Worm (Caenorhabditis elegans) whole organism, young adult: Measurements from ENCODE around the gene F25E5.5.

Source experiments
- B0035.1 ChIP-seq: sonication (generic microtip); optimal IDR thresholded peaks from 2 replicates; lab custom pipeline; 2016; ENCODE audit warnings: missing genetic modification characterization, mild to moderate bottlenecking, missing compliant biosample characterization, missing genotype, missing genetic modification reagents
- F10E7.11 ChIP-seq: sonication (generic microtip); optimal IDR thresholded peaks from 2 replicates; lab custom pipeline; 2017; ENCODE audit warnings: mild to moderate bottlenecking, missing genetic modification characterization, moderate library complexity, missing compliant biosample characterization
- F37B4.10 ChIP-seq: fragments of 200-800 bp; sonication (Bioruptor generic); IDR thresholded peaks from 2 replicates; pipeline ENCODE4 v1.3.6; 2022; ENCODE audit warnings: missing genetic modification characterization, missing compliant biosample characterization
- F39B2.1 ChIP-seq: fragments of 200-800 bp; sonication (Bioruptor generic); IDR thresholded peaks from 2 replicates; pipeline ENCODE4 v1.3.6; 2022; ENCODE audit warnings: missing genetic modification reagents, missing genetic modification characterization, missing compliant biosample characterization
- F55B11.4 ChIP-seq: sonication (generic microtip); optimal IDR thresholded peaks from 2 replicates; lab custom pipeline; 2016; ENCODE audit warnings: missing compliant biosample characterization, missing genetic modification characterization, borderline replicate concordance; ENCODE audit not compliant: insufficient read depth
- K12H6.12 ChIP-seq: fragments of 200-800 bp; sonication (Bioruptor generic); optimal IDR thresholded peaks from 2 replicates; lab custom pipeline; 2018; ENCODE audit warnings: mild to moderate bottlenecking, missing genetic modification characterization, missing compliant biosample characterization
- Y53F4B.3 ChIP-seq: fragments of 200-800 bp; sonication (Bioruptor generic); IDR thresholded peaks from 2 replicates; pipeline ENCODE4 v1.3.6; 2022; ENCODE audit warnings: missing genetic modification reagents, missing genetic modification characterization, missing compliant biosample characterization
- Y67H2A.10 ChIP-seq: fragments of 200-800 bp; sonication (Bioruptor generic); conservative IDR thresholded peaks from 2 replicates; pipeline ENCODE4 v1.3.6; 2022; ENCODE audit warnings: missing genetic modification reagents, missing genetic modification characterization, missing compliant biosample characterization
- Y95B8A.8 ChIP-seq: fragments of 200-800 bp; sonication (Bioruptor generic); IDR thresholded peaks from 2 replicates; pipeline ENCODE4 v1.3.6; 2022; ENCODE audit warnings: missing genetic modification reagents, missing genetic modification characterization, missing compliant biosample characterization
- aptf-2 ChIP-seq: fragments of 200-800 bp; sonication (Bioruptor generic); conservative IDR thresholded peaks from 2 replicates; pipeline ENCODE4 v1.3.6; 2022; ENCODE audit warnings: missing genetic modification reagents, missing genetic modification characterization, missing compliant biosample characterization
- aptf-3 ChIP-seq: fragments of 200-800 bp; sonication (Bioruptor generic); IDR thresholded peaks from 2 replicates; pipeline ENCODE4 v1.3.6; 2022; ENCODE audit warnings: missing genetic modification characterization, missing compliant biosample characterization
- cebp-2 ChIP-seq: fragments of 200-800 bp; sonication (Bioruptor generic); IDR thresholded peaks from 2 replicates; pipeline ENCODE4 v1.3.6; 2022; ENCODE audit warnings: missing genetic modification characterization, missing compliant biosample characterization
- ceh-100 ChIP-seq: fragments of 200-800 bp; sonication (Bioruptor generic); IDR thresholded peaks from 2 replicates; pipeline ENCODE4 v1.3.6; 2022; ENCODE audit warnings: missing genetic modification reagents, missing genetic modification characterization, missing compliant biosample characterization
- ceh-58 ChIP-seq: fragments of 200-800 bp; sonication (Bioruptor generic); IDR thresholded peaks from 2 replicates; pipeline ENCODE4 v1.3.6; 2022; ENCODE audit warnings: missing genetic modification characterization, missing compliant biosample characterization
- ceh-79 ChIP-seq: sonication (generic microtip); optimal IDR thresholded peaks from 2 replicates; lab custom pipeline; 2017; ENCODE audit warnings: mild to moderate bottlenecking, missing genetic modification characterization, missing compliant biosample characterization
- ceh-91 ChIP-seq: fragments of 200-800 bp; sonication (Bioruptor generic); IDR thresholded peaks from 2 replicates; pipeline ENCODE4 v1.3.6; 2022; ENCODE audit warnings: missing genetic modification reagents, missing genetic modification characterization, missing compliant biosample characterization
- die-1 ChIP-seq: sonication (generic microtip); optimal IDR thresholded peaks from 2 replicates; lab custom pipeline; 2016; ENCODE audit warnings: missing genotype, mild to moderate bottlenecking, missing genetic modification characterization, missing compliant biosample characterization
- egl-18 ChIP-seq: fragments of 200-800 bp; sonication (Bioruptor generic); IDR thresholded peaks from 2 replicates; pipeline ENCODE4 v1.3.6; 2022; ENCODE audit warnings: missing genetic modification reagents, missing genetic modification characterization, missing compliant biosample characterization
- egrh-3 ChIP-seq: fragments of 200-800 bp; sonication (Bioruptor generic); IDR thresholded peaks from 2 replicates; pipeline ENCODE4 v1.3.6; 2022; ENCODE audit warnings: missing genetic modification reagents, missing genetic modification characterization, missing compliant biosample characterization
- ets-4 ChIP-seq: fragments of 200-800 bp; sonication (Bioruptor generic); optimal IDR thresholded peaks from 2 replicates; lab custom pipeline; 2018; ENCODE audit warnings: mild to moderate bottlenecking, missing genetic modification characterization, missing compliant biosample characterization
- hsf-1 ChIP-seq: fragments of 200-800 bp; sonication (Bioruptor generic); IDR thresholded peaks from 2 replicates; pipeline ENCODE4 v1.3.6; 2022; ENCODE audit warnings: missing genetic modification reagents, missing genetic modification characterization, missing compliant biosample characterization
- let-607 ChIP-seq, 2 experiments: fragments of 200-800 bp in 1 of 2; sonication (Bioruptor generic) in 1 of 2; sonication (generic microtip) in 1 of 2; optimal IDR thresholded peaks; 2 replicates each; lab custom pipeline; 2016 to 2018; ENCODE audit warnings: mild to moderate bottlenecking in 2 of 2, missing compliant biosample characterization in 2 of 2, missing genetic modification characterization in 2 of 2, moderate library complexity in 2 of 2, missing genotype in 1 of 2
- lin-26 ChIP-seq: fragments of 200-800 bp; sonication (Bioruptor generic); IDR thresholded peaks from 2 replicates; pipeline ENCODE4 v1.3.6; 2022; ENCODE audit warnings: missing genetic modification reagents, missing genetic modification characterization, missing compliant biosample characterization
- lir-1 ChIP-seq: fragments of 200-800 bp; sonication (Bioruptor generic); conservative IDR thresholded peaks from 2 replicates; pipeline ENCODE4 v1.3.6; 2022; ENCODE audit warnings: missing genetic modification reagents, missing genetic modification characterization, missing compliant biosample characterization
- madf-10 ChIP-seq: sonication (generic microtip); optimal IDR thresholded peaks from 2 replicates; lab custom pipeline; 2016; ENCODE audit warnings: mild to moderate bottlenecking, missing genetic modification characterization, missing compliant biosample characterization
- madf-8 ChIP-seq: fragments of 200-800 bp; sonication (Bioruptor generic); conservative IDR thresholded peaks from 2 replicates; pipeline ENCODE4 v1.3.6; 2022; ENCODE audit warnings: missing genetic modification reagents, missing genetic modification characterization, missing compliant biosample characterization
- mxl-1 ChIP-seq: sonication (generic microtip); optimal IDR thresholded peaks from 2 replicates; lab custom pipeline; 2016; ENCODE audit warnings: missing genetic modification characterization, missing compliant biosample characterization
- nfya-1 ChIP-seq: sonication (generic microtip); optimal IDR thresholded peaks from 2 replicates; lab custom pipeline; 2017; ENCODE audit warnings: antibody characterized with exemption, missing compliant biosample characterization, missing genetic modification characterization, borderline replicate concordance; ENCODE audit not compliant: insufficient read depth
- nfyb-1 ChIP-seq: fragments of 200-800 bp; sonication (Bioruptor generic); IDR thresholded peaks from 2 replicates; pipeline ENCODE4 v1.3.6; 2022; ENCODE audit warnings: missing genetic modification reagents, missing genetic modification characterization, missing compliant biosample characterization
- nhr-179 ChIP-seq: sonication (generic microtip); optimal IDR thresholded peaks from 2 replicates; lab custom pipeline; 2016; ENCODE audit warnings: mild to moderate bottlenecking, missing genetic modification characterization, missing compliant biosample characterization
- nhr-27 ChIP-seq: fragments of 200-800 bp; sonication (Bioruptor generic); optimal IDR thresholded peaks from 2 replicates; lab custom pipeline; 2018; ENCODE audit warnings: mild to moderate bottlenecking, missing genetic modification characterization, moderate library complexity, missing compliant biosample characterization
- nhr-90 ChIP-seq: sonication (generic microtip); optimal IDR thresholded peaks from 2 replicates; lab custom pipeline; 2016; ENCODE audit warnings: missing genotype, mild to moderate bottlenecking, missing genetic modification characterization, missing compliant biosample characterization
- sdz-38 ChIP-seq: sonication (generic microtip); optimal IDR thresholded peaks from 2 replicates; lab custom pipeline; 2016; ENCODE audit warnings: missing genotype, missing genetic modification characterization, missing compliant biosample characterization
- snpc-1.1 ChIP-seq: sonication (generic microtip); optimal IDR thresholded peaks from 2 replicates; lab custom pipeline; 2017; ENCODE audit warnings: missing genetic modification characterization, mild to moderate bottlenecking, missing compliant biosample characterization, antibody characterized with exemption, moderate library complexity, missing genotype, missing genetic modification reagents; ENCODE audit not compliant: insufficient read depth
- somi-1 ChIP-seq: fragments of 200-800 bp; sonication (Bioruptor generic); optimal IDR thresholded peaks from 2 replicates; lab custom pipeline; 2018; ENCODE audit warnings: mild to moderate bottlenecking, missing genetic modification characterization, missing compliant biosample characterization
- xnd-1 ChIP-seq: sonication (generic microtip); optimal IDR thresholded peaks from 2 replicates; lab custom pipeline; 2016; ENCODE audit warnings: missing genotype, missing genetic modification reagents, missing genetic modification characterization, missing compliant biosample characterization
- zfh-2 ChIP-seq: fragments of 200-800 bp; sonication (Bioruptor generic); conservative IDR thresholded peaks from 2 replicates; pipeline ENCODE4 v1.3.6; 2022; ENCODE audit warnings: missing genetic modification reagents, missing genetic modification characterization, missing compliant biosample characterization
- ztf-22 ChIP-seq: fragments of 200-800 bp; sonication (Bioruptor generic); optimal IDR thresholded peaks from 2 replicates; lab custom pipeline; 2018; ENCODE audit warnings: mild to moderate bottlenecking, missing genetic modification characterization, moderate library complexity, missing compliant biosample characterization
- ztf-26 ChIP-seq: sonication (generic microtip); optimal IDR thresholded peaks from 2 replicates; lab custom pipeline; 2017; ENCODE audit warnings: missing genetic modification characterization, missing compliant biosample characterization
- ztf-3 ChIP-seq: fragments of 200-800 bp; sonication (Bioruptor generic); optimal IDR thresholded peaks from 2 replicates; lab custom pipeline; 2018; ENCODE audit warnings: mild to moderate bottlenecking, missing genetic modification characterization, missing compliant biosample characterization

Gene F25E5.5

ce11 chrV:7400588-7400987 is 46.5 kb upstream of the F25E5.5 start, which contains the start of gene srx-60 (continued):
- TF ChIP-seq ztf-26 = no peak
- TF ChIP-seq ceh-58 (GFP tag; lab: Robert Waterston, UW) = no peak
- no peak for TF ChIP-seq nfyb-1

- TF ChIP-seq hsf-1 (no peak), ceh-91 (GFP tag; lab: Robert Waterston, UW) (no peak), die-1 (no peak), nhr-90 (no peak), ztf-3 (GFP tag; lab: Kevin White, UChicago) (no peak), somi-1 (no peak), ceh-100 (GFP tag; lab: Robert Waterston, UW) (no peak), xnd-1 (tag; lab: Kevin White, UChicago) (no peak), ztf-22 (GFP tag; lab: Kevin White, UChicago) (no peak), F55B11.4 (tag; lab: Kevin White, UChicago) (no peak), Y67H2A.10 (no peak), lir-1 (GFP tag; lab: Robert Waterston, UW) (no peak), Y53F4B.3 (no peak), ceh-58 (GFP tag; lab: Robert Waterston, UW) (no peak), nhr-179 (no peak)
- TF ChIP-seq, all 124 proteins: peak for 0
Measured at ce11 chrV:7402355-7402754, 44.7 kb upstream of the F25E5.5 start, which contains the start of gene srj-13. TSS of gene srj-13 (plus strand) at chrV:7402655.

DNA sequence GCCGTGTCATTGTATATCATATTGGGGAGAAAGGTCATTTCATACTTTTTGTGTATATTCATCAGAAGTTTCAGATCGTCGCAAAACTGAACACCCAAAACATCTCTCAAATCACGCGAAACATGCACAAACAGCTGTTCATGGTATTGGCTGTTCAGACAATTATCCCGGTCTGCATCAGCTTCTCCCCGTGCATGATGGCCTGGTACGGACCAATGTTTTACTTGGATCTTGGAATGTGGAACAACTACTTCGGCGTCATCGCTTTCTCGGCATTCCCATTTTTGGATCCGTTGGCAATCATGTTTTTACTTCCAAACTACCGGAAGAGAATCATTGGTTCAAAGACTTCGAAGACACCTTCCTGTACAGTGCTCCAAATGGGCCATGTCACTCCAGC is 43.6 kb upstream of the F25E5.5 start:
- no peak for TF ChIP-seq ceh-79 (tag; lab: Kevin White, UChicago)
- no peak for TF ChIP-seq Y95B8A.8
- no peak for TF ChIP-seq ceh-100 (GFP tag; lab: Robert Waterston, UW)
- no peak for TF ChIP-seq let-607 (tag; optimal IDR thresholded peaks at IDR 0.05; lab: Kevin White, UChicago)
- TF ChIP-seq mxl-1 = no peak
- no peak for TF ChIP-seq F10E7.11 (tag; lab: Kevin White, UChicago)
- TF ChIP-seq aptf-3 (GFP tag; lab: Robert Waterston, UW) = no peak
- no peak for TF ChIP-seq zfh-2 (GFP tag; lab: Robert Waterston, UW)
- TF ChIP-seq ets-4 (GFP tag; lab: Kevin White, UChicago) = no peak
- TF ChIP-seq sdz-38 = no peak
- TF ChIP-seq nfya-1 (tag; lab: Kevin White, UChicago) = no peak
- TF ChIP-seq madf-8 (GFP tag; lab: Robert Waterston, UW) = no peak
- no peak for TF ChIP-seq lin-26 (GFP tag; lab: Robert Waterston, UW)
- TF ChIP-seq F37B4.10 = no peak

- TF ChIP-seq ceh-79 (tag; lab: Kevin White, UChicago) (no peak), cebp-2 (GFP tag; lab: Robert Waterston, UW) (no peak), nhr-27 (tag; lab: Kevin White, UChicago) (no peak), aptf-2 (GFP tag; lab: Robert Waterston, UW) (no peak), snpc-1.1 (tag; lab: Kevin White, UChicago) (no peak), ets-4 (GFP tag; lab: Kevin White, UChicago) (no peak), egrh-3 (GFP tag; lab: Robert Waterston, UW) (no peak), egl-18 (GFP tag; lab: Robert Waterston, UW) (no peak), madf-10 (tag; lab: Kevin White, UChicago) (no peak), B0035.1 (no peak), xnd-1 (tag; lab: Kevin White, UChicago) (no peak), F39B2.1 (no peak), K12H6.12 (tag; lab: Kevin White, UChicago) (no peak)
Measured at ce11 chrV:7408520-7408919, 38.5 kb upstream of the F25E5.5 start, which contains the start of gene srt-6. TSS of gene srt-6 (minus strand) at chrV:7408814.
